Fruit fly (Drosophila melanogaster) whole organism, adult: Measurements from ENCODE around the gene CG32633.
A peak's percentile ranks its signal among the peaks of the same experiment; 100 is the strongest.

Source experiments
- CG11617 ChIP-seq: fragments of 200-800 bp; sonication (Bioruptor generic); optimal IDR thresholded peaks from 2 replicates; lab custom pipeline; 2017; ENCODE audit warnings: mild to moderate bottlenecking, missing biosample characterization, missing genetic modification reagents, missing genetic modification characterization
- CG12768 ChIP-seq: fragments of 200-800 bp; sonication (Bioruptor generic); optimal IDR thresholded peaks from 2 replicates; lab custom pipeline; 2017; ENCODE audit warnings: missing biosample characterization, missing genetic modification characterization, mild to moderate bottlenecking, moderate library complexity, missing genetic modification reagents
- CG14711 ChIP-seq: fragments of 200-800 bp; sonication (Bioruptor generic); optimal IDR thresholded peaks from 2 replicates; lab custom pipeline; 2018; ENCODE audit warnings: missing biosample characterization, mild to moderate bottlenecking, missing genetic modification characterization, moderate library complexity
- CG1620 ChIP-seq: fragments of 200-800 bp; sonication (Bioruptor generic); optimal IDR thresholded peaks from 2 replicates; lab custom pipeline; 2016; ENCODE audit warnings: missing biosample characterization, missing genetic modification characterization
- CG33017 ChIP-seq: fragments of 200-800 bp; sonication (Bioruptor generic); optimal IDR thresholded peaks from 2 replicates; lab custom pipeline; 2018; ENCODE audit warnings: missing biosample characterization, mild to moderate bottlenecking, missing genetic modification characterization, moderate library complexity
- CG5204 ChIP-seq: fragments of 200-800 bp; sonication (Bioruptor generic); optimal IDR thresholded peaks from 2 replicates; lab custom pipeline; 2016; ENCODE audit warnings: missing biosample characterization, missing genetic modification characterization
- CG7045 ChIP-seq: fragments of 200-800 bp; sonication (Bioruptor generic); optimal IDR thresholded peaks from 2 replicates; lab custom pipeline; 2017; ENCODE audit warnings: missing biosample characterization, mild to moderate bottlenecking, missing genetic modification characterization
- CG7101 ChIP-seq: fragments of 200-800 bp; sonication (Bioruptor generic); optimal IDR thresholded peaks from 2 replicates; lab custom pipeline; 2018; ENCODE audit warnings: missing biosample characterization, mild to moderate bottlenecking, missing genetic modification characterization, moderate library complexity
- Clk ChIP-seq: fragments of 200-800 bp; sonication (Bioruptor generic); optimal IDR thresholded peaks from 2 replicates; lab custom pipeline; 2017; ENCODE audit warnings: missing biosample characterization, missing genetic modification characterization
- Crg-1 ChIP-seq: fragments of 200-800 bp; sonication (Bioruptor generic); optimal IDR thresholded peaks from 2 replicates; lab custom pipeline; 2016; ENCODE audit warnings: missing biosample characterization, missing genetic modification characterization
- Hr96 ChIP-seq: fragments of 200-800 bp; sonication (Bioruptor generic); optimal IDR thresholded peaks from 2 replicates; lab custom pipeline; 2016; ENCODE audit warnings: missing biosample characterization, missing genetic modification characterization
- Mnt ChIP-seq: fragments of 200-800 bp; sonication (Bioruptor generic); optimal IDR thresholded peaks from 2 replicates; lab custom pipeline; 2016; ENCODE audit warnings: missing biosample characterization, mild to moderate bottlenecking, missing genetic modification characterization
- bab1 ChIP-seq: fragments of 200-800 bp; sonication (Bioruptor generic); optimal IDR thresholded peaks from 3 replicates; lab custom pipeline; 2019; ENCODE audit warnings: missing biosample characterization, mild to moderate bottlenecking, missing genetic modification characterization, moderate library complexity
- cic ChIP-seq: fragments of 200-800 bp; sonication (Bioruptor generic); optimal IDR thresholded peaks from 2 replicates; lab custom pipeline; 2017; ENCODE audit warnings: missing biosample characterization, mild to moderate bottlenecking, missing genetic modification characterization, moderate library complexity
- cnc ChIP-seq, 2 experiments: fragments of >200 bp; optimal IDR thresholded peaks; 2 replicates each; lab custom pipeline; 2017
- kay ChIP-seq: fragments of 200-800 bp; sonication (Bioruptor generic); peaks from one replicate; lab custom pipeline; 2016; ENCODE audit warnings: missing biosample characterization, missing genetic modification characterization, borderline replicate concordance
- ovo ChIP-seq: fragments of 200-800 bp; sonication (Bioruptor generic); optimal IDR thresholded peaks from 2 replicates; lab custom pipeline; 2016; ENCODE audit warnings: missing biosample characterization, missing genetic modification characterization
- pad ChIP-seq: fragments of 200-800 bp; sonication (Bioruptor generic); optimal IDR thresholded peaks from 3 replicates; lab custom pipeline; 2017; ENCODE audit warnings: missing biosample characterization, missing genetic modification characterization, mild to moderate bottlenecking, moderate library complexity, missing genetic modification reagents
- tj ChIP-seq: fragments of 200-800 bp; sonication (Bioruptor generic); optimal IDR thresholded peaks from 3 replicates; lab custom pipeline; 2017; ENCODE audit warnings: missing biosample characterization, mild to moderate bottlenecking, missing genetic modification characterization, moderate library complexity
- toe ChIP-seq: fragments of 200-800 bp; sonication (Bioruptor generic); optimal IDR thresholded peaks from 2 replicates; lab custom pipeline; 2016; ENCODE audit warnings: missing biosample characterization, missing genetic modification characterization

The CG32633 gene

DNA sequence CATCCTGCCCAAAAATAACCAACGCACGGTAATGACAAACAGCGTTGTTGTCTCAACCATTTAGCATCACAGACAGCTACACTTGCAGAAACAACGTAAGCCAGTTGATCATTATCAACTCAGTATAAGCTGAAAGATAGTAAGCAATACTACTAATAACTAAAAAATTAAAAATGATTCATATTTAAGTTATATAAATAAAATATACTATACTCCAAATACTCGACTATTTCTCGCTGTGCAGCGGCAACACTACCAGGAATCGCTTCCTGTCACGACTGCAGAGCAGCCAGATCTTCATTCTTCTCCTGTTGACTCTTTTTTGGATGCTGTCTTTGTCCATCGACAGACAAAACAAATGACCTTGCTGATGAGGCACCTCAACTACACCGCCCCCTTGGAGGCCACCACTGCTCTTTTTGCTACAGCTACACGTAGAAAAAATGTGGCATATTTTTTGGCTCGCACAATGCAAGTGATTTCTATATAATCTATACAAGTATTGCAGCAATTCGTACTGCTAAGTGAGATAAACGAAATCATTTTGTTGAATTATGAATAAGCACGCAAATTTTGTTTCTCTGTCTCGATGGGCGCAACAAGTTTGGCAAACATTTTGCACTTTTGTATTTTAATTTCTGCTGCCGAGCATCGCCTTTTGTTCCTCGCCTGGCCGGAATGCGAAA, 20.4 kb upstream of the CG32633 start:
- TF ChIP-seq Crg-1 (GFP tag; lab: Kevin White, UChicago) (no peak), tj (GFP tag; lab: Kevin White, UChicago) (no peak), CG14711 (no peak), CG7045 (no peak), Clk (no peak), toe (GFP tag; lab: Kevin White, UChicago) (no peak), bab1 (no peak), pad (no peak), CG12768 (GFP tag; lab: Kevin White, UChicago) (no peak), CG11617 (GFP tag; lab: Kevin White, UChicago) (no peak), CG1620 (GFP tag; lab: Kevin White, UChicago) (no peak)

dm6 chrX:13542084-13542483, 19.4 kb upstream of the CG32633 start:
- TF ChIP-seq CG1620 (GFP tag; lab: Kevin White, UChicago) (no peak), Crg-1 (GFP tag; lab: Kevin White, UChicago) (no peak), CG12768 (GFP tag; lab: Kevin White, UChicago) (no peak), CG14711 (no peak), ovo (GFP tag; lab: Kevin White, UChicago) (no peak), CG33017 (no peak), cic (GFP tag; lab: Kevin White, UChicago) (no peak), Clk (no peak), toe (GFP tag; lab: Kevin White, UChicago) (no peak), kay (no peak), tj (GFP tag; lab: Kevin White, UChicago) (no peak), Mnt (no peak)

- TF ChIP-seq cnc (optimal IDR thresholded peaks at IDR 0.05; lab: Kevin White, UChicago) (no peak), Clk (no peak), pad (no peak)
Observed at dm6 chrX:13543343-13543742, 18.1 kb upstream of the CG32633 start, which contains the start of gene Cpr12A. Cpr12A (plus strand) TSS chrX:13543643.

- no peak for TF ChIP-seq cnc (optimal IDR thresholded peaks at IDR 0.05; lab: Kevin White, UChicago)
- no peak for TF ChIP-seq CG5204
- no peak for TF ChIP-seq Hr96
- TF ChIP-seq kay, result no peak
- TF ChIP-seq ovo (GFP tag; lab: Kevin White, UChicago), result no peak
- no peak for TF ChIP-seq bab1
- no peak for TF ChIP-seq tj (GFP tag; lab: Kevin White, UChicago)
- no peak for TF ChIP-seq CG33017
- no peak for TF ChIP-seq Mnt
- no peak for TF ChIP-seq CG12768 (GFP tag; lab: Kevin White, UChicago)
- TF ChIP-seq Crg-1 (GFP tag; lab: Kevin White, UChicago), result no peak
- TF ChIP-seq CG7045, result no peak
- TF ChIP-seq CG14711, result no peak
- TF ChIP-seq toe (GFP tag; lab: Kevin White, UChicago), result no peak
Observed at dm6 chrX:13555700-13556099, 5.8 kb upstream of the CG32633 start, which contains the start of gene CG11816. CG11816 (minus strand) TSS chrX:13555800.

DNA sequence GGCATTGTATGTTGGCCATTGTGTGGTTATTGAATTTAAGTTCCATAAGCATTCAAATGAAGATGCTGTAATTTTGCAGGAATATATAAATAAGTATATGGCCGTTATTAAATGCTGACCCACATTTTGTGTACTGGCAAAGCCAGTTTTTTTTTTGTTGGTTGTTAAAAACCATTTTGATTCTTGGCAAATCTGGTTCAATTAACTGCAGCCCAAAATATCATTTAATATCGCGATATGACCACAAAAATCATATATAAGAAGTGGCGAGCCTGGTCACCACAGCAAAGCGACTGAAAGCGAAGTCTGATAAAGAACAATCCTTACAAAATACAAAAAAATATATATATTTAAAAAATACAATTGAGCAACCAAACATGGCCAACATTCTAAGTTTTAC, 5.3 kb upstream of the CG32633 start, which contains the start of gene CG32631:
TSS of gene CG32631 (plus strand) at position 301 of the 400 bp plus-strand sequence.
- TF ChIP-seq ovo (GFP tag; lab: Kevin White, UChicago), result no peak
- TF ChIP-seq Crg-1 (GFP tag; lab: Kevin White, UChicago), result no peak
- no peak for TF ChIP-seq CG14711
- no peak for TF ChIP-seq pad
- TF ChIP-seq CG7101 (tag; lab: Kevin White, UChicago), result no peak
- TF ChIP-seq cnc (optimal IDR thresholded peaks at IDR 0.05; lab: Kevin White, UChicago), result no peak
- no peak for TF ChIP-seq toe (GFP tag; lab: Kevin White, UChicago)
- TF ChIP-seq tj (GFP tag; lab: Kevin White, UChicago), result no peak
- no peak for TF ChIP-seq CG7045
- TF ChIP-seq Clk, result no peak
- TF ChIP-seq CG12768 (GFP tag; lab: Kevin White, UChicago), result no peak
- TF ChIP-seq kay, result no peak
- no peak for TF ChIP-seq Hr96
- no peak for TF ChIP-seq CG11617 (GFP tag; lab: Kevin White, UChicago)
- no peak for TF ChIP-seq cic (GFP tag; lab: Kevin White, UChicago)

dm6 chrX:13563042-13563441, 1.6 kb downstream of the CG32633 start:
- TF ChIP-seq kay (peak; percentile 54), CG14711 (no peak)

- peak; percentile 36 for TF ChIP-seq pad
- peak; percentile 54 for TF ChIP-seq Mnt
- peak; percentile 92 for TF ChIP-seq bab1
- peak; percentile 59 for TF ChIP-seq CG7101 (tag; lab: Kevin White, UChicago)
- peak; percentile 73 for TF ChIP-seq Hr96
- TF ChIP-seq CG5204, result peak; percentile 1
- TF ChIP-seq CG12768 (GFP tag; lab: Kevin White, UChicago), result no peak
- TF ChIP-seq CG7045, result no peak
- TF ChIP-seq cic (GFP tag; lab: Kevin White, UChicago), result peak; percentile 45
- no peak for TF ChIP-seq Clk
- TF ChIP-seq CG33017, result no peak
- TF ChIP-seq CG1620 (GFP tag; lab: Kevin White, UChicago), result peak; percentile 62
- no peak for TF ChIP-seq CG11617 (GFP tag; lab: Kevin White, UChicago)
- peak; percentile 16 for TF ChIP-seq toe (GFP tag; lab: Kevin White, UChicago)
- peak; percentile 69 for TF ChIP-seq tj (GFP tag; lab: Kevin White, UChicago)
- TF ChIP-seq kay, result no peak
- no peak for TF ChIP-seq cnc (optimal IDR thresholded peaks at IDR 0.05; lab: Kevin White, UChicago)
- TF ChIP-seq CG14711, result peak; percentile 22
- peak; percentile 36 for TF ChIP-seq ovo (GFP tag; lab: Kevin White, UChicago)
- TF ChIP-seq Crg-1 (GFP tag; lab: Kevin White, UChicago), result peak; percentile 71
Observed at dm6 chrX:13563483-13564443, 2.3 kb downstream of the CG32633 start, which contains the start of the genes CG46311 and Tpst. CG46311 (plus strand) TSS chrX:13563823. Tpst (plus strand) TSS chrX:13563823.
